Fruit fly (Drosophila melanogaster): ENCODE data around the gene CG18628.

DNA sequence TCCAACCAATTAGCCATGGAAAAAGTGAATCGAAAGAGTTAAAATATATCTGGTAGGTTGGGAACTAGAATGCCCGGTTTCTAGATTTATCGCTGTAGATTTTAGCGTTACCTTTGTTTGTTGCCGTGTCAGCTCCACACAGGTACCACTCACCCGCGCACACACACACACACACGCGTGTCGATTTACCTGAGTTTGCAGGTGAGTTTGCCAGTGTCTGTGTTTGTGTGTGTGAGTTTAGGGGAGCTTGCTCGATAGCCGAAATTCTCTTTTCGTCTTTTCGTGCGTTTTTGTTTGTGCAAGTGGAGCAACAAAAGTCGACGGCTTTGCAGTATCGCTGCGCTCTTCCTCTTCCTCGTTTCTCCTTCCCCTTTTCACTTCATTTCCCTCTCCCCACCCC lies 27.8 kb downstream of the CG18628 start:
- TF ChIP-seq h (optimal IDR thresholded peaks at IDR 0.05) (no peak), insv (optimal IDR thresholded peaks at IDR 0.05) (no peak), ttk (optimal IDR thresholded peaks at IDR 0.05) (no peak), psq (optimal IDR thresholded peaks at IDR 0.05) (no peak), Sin3A (optimal IDR thresholded peaks at IDR 0.05) (no peak)

All from Kc167 (cell line).